Fruit fly (Drosophila melanogaster) S2 (cell line): ENCODE data around the gene Hrb27C.

Experiments
- CG8478 ChIP-seq: fragments of >200 bp; optimal IDR thresholded peaks from 2 replicates; lab custom pipeline; 2018
- CTCF ChIP-seq, 2 experiments: fragments of >200 bp; optimal IDR thresholded peaks; 2 replicates each; lab custom pipeline; 2018

DNA sequence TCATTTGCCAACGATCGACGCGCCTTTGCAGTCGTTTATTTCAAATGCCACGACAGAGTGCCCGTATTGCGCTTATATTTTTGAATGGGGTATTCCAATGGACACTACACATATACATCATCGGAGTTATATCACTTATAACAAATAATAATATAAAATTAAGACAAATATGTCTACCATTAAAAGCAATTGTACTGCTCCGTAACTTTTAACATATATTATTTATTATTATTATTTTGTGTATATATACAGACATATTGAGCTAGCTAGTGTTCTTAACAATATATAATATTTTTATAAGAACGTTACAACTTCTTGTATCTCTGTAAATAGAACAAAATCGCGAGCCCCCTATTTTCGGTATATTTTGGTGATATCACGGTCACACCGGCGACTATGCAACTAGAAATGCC lies 43.5 kb downstream of the Hrb27C start, which contains the start of the genes sip2 and Coprox:
- TF ChIP-seq CG8478 (lab: Kevin White, UChicago) (no peak), CTCF (optimal IDR thresholded peaks at IDR 0.05; lab: Kevin White, UChicago) (no peak)
